Fruit fly (Drosophila melanogaster) Kc167 (cell line): ENCODE data around the gene CG42397.

Source experiments
- Myc ChIP-seq: fragments of >200 bp; optimal IDR thresholded peaks from 2 replicates; lab custom pipeline; 2017; ENCODE audit warnings: missing external identifiers
- Sin3A ChIP-seq: fragments of >200 bp; optimal IDR thresholded peaks from 2 replicates; lab custom pipeline; 2018; ENCODE audit warnings: missing external identifiers
- h ChIP-seq: fragments of >200 bp; optimal IDR thresholded peaks from 3 replicates; lab custom pipeline; 2018; ENCODE audit warnings: missing external identifiers
- insv ChIP-seq: fragments of >200 bp; optimal IDR thresholded peaks from 3 replicates; lab custom pipeline; 2018; ENCODE audit warnings: missing external identifiers
- psq ChIP-seq: fragments of >200 bp; optimal IDR thresholded peaks from 2 replicates; lab custom pipeline; 2017; ENCODE audit warnings: missing external identifiers
- ttk ChIP-seq: sonication (Bioruptor generic); optimal IDR thresholded peaks from 2 replicates; lab custom pipeline; 2017; ENCODE audit warnings: missing external identifiers

CG42397 gene

dm6 chr3L:11984606-11985005, 11.0 kb upstream of the CG42397 start, which contains the start of gene CG6938:
Gene CG6938, plus strand, starts transcription at chr3L:11984906.
- no peak for TF ChIP-seq psq (lab: Kevin White, UChicago)
- TF ChIP-seq insv (lab: Kevin White, UChicago), result no peak
- no peak for TF ChIP-seq ttk (lab: Kevin White, UChicago)
- TF ChIP-seq Sin3A (lab: Kevin White, UChicago), result no peak
- no peak for TF ChIP-seq Myc (lab: Kevin White, UChicago)
- TF ChIP-seq h (lab: Kevin White, UChicago), result no peak

- TF ChIP-seq h (lab: Kevin White, UChicago) (no peak), Myc (lab: Kevin White, UChicago) (no peak), psq (lab: Kevin White, UChicago) (no peak), ttk (lab: Kevin White, UChicago) (no peak), Sin3A (lab: Kevin White, UChicago) (no peak), insv (lab: Kevin White, UChicago) (no peak)
Measured at dm6 chr3L:11975811-11976210, 2.2 kb upstream of the CG42397 start, which contains the start of gene CG43896. Gene CG43896, plus strand, starts transcription at chr3L:11976111.

dm6 chr3L:11974605-11975004, 1.0 kb upstream of the CG42397 start, which contains the start of gene CG14125:
Gene CG14125, plus strand, starts transcription at chr3L:11974905.
- no peak for TF ChIP-seq psq (lab: Kevin White, UChicago)

DNA sequence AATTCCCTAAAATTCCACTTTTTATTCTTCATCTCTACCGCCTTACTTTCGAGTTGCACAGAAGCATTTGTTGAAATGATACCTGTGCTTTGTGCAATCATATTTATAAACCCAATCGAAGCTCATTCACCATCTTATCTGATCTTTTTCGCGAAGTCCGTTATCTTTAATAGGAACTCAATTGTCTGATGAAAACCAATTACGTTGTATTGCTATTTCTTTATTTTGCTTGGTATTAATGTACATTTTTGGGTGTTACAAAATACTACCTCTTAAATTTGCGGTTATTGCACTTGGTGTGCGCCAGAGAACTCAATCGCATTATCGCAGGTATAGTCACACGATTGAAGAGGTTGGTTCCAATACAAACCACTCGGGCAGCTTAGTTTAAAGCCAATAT, 711 bp downstream of the CG42397 start, which contains the start of gene Muc68E:
TSS of gene Muc68E (minus strand) at position 101 of the 400 bp plus-strand sequence.
- TF ChIP-seq psq (lab: Kevin White, UChicago) (no peak), ttk (lab: Kevin White, UChicago) (no peak), Myc (lab: Kevin White, UChicago) (no peak), insv (lab: Kevin White, UChicago) (no peak), Sin3A (lab: Kevin White, UChicago) (no peak), h (lab: Kevin White, UChicago) (no peak)

DNA sequence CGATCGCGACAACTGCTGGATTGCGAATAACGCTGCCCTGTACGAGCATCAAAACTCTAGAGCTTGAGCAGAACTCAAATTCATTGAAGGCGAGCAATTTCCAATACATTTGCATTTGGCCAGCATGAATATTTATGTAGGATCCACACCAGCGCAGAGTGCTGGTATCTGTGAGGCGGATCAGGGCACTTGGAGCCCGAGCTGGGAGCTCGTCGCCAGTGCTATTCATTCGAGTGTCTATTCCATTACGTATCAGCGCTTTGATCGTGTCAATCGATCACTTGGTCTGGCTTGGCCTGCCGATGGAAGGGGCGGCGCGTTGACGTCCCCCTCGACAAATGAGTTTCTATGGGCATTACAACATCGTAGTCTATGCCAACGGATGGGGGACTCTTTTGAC, 7.5 kb downstream of the CG42397 start, which contains the start of gene prc:
TSS of gene prc (minus strand) at position 28 of the 400 bp plus-strand sequence.
- TF ChIP-seq Sin3A (lab: Kevin White, UChicago) (no peak), insv (lab: Kevin White, UChicago) (no peak), Myc (lab: Kevin White, UChicago) (no peak)

dm6 chr3L:11957669-11958333, 15.8 kb downstream of the CG42397 start, which contains the start of the genes CG11570 and CG43294:
Gene CG11570, minus strand, starts transcription at chr3L:11957769.
Gene CG43294, plus strand, starts transcription at chr3L:11958283.
- no peak for TF ChIP-seq h (lab: Kevin White, UChicago)
- TF ChIP-seq psq (lab: Kevin White, UChicago), result no peak
- no peak for TF ChIP-seq insv (lab: Kevin White, UChicago)
- no peak for TF ChIP-seq Sin3A (lab: Kevin White, UChicago)
- TF ChIP-seq Myc (lab: Kevin White, UChicago), result no peak
- TF ChIP-seq ttk (lab: Kevin White, UChicago), result no peak

DNA sequence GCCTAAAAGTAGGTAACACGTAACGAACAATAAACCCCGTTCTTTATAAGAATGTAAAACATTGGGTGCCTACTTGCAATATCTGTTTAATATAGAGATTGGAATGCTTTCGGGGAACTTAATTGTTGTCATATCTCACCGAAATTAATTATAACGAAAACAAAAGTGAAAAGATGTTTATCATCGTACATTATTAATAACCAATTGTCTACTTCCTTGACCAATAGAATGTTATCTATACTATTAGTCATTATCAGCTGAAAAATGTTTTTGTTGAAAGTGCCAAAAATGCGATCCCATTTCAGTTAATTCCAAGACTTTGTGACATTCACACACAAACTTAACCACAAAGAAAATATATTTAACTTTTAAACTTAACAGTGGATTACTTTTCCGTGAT, 19.8 kb downstream of the CG42397 start, which contains the start of gene CG7248:
TSS of gene CG7248 (plus strand) at position 301 of the 400 bp plus-strand sequence.
- TF ChIP-seq Sin3A (lab: Kevin White, UChicago) (no peak), insv (lab: Kevin White, UChicago) (no peak), h (lab: Kevin White, UChicago) (no peak), Myc (lab: Kevin White, UChicago) (no peak), ttk (lab: Kevin White, UChicago) (no peak), psq (lab: Kevin White, UChicago) (no peak)

dm6 chr3L:11953217-11953616, 20.4 kb downstream of the CG42397 start, which contains the start of gene obst-G:
Gene obst-G, minus strand, starts transcription at chr3L:11953317.
- TF ChIP-seq h (lab: Kevin White, UChicago) (no peak), insv (lab: Kevin White, UChicago) (no peak), Sin3A (lab: Kevin White, UChicago) (no peak), ttk (lab: Kevin White, UChicago) (no peak)

DNA sequence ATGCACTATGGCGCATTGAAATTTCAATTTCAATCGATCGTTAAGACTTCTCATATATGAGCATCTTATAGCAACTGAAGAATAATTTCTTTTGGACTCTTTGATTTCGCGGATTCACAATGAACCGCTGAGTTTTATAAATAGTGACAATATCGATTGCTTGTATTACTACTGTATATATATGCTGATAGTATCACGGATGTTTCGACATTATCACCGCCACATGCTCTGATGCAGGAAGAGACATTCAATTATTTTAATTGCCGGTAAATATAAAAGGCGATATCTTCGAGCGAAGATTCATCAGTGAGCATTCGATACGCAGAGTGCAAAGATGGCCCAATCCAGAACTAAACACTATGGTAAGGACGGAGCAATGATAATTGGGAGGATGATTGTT, 24.1 kb downstream of the CG42397 start, which contains the start of gene CG17826:
TSS of gene CG17826 (plus strand) at position 301 of the 400 bp plus-strand sequence.
- TF ChIP-seq h (lab: Kevin White, UChicago), result no peak
- TF ChIP-seq psq (lab: Kevin White, UChicago), result no peak
- no peak for TF ChIP-seq ttk (lab: Kevin White, UChicago)
- no peak for TF ChIP-seq Sin3A (lab: Kevin White, UChicago)
- TF ChIP-seq insv (lab: Kevin White, UChicago), result no peak
- no peak for TF ChIP-seq Myc (lab: Kevin White, UChicago)

- no peak for TF ChIP-seq insv (lab: Kevin White, UChicago)
- no peak for TF ChIP-seq Sin3A (lab: Kevin White, UChicago)
- no peak for TF ChIP-seq h (lab: Kevin White, UChicago)
- TF ChIP-seq Myc (lab: Kevin White, UChicago), result no peak
- TF ChIP-seq ttk (lab: Kevin White, UChicago), result no peak
- no peak for TF ChIP-seq psq (lab: Kevin White, UChicago)
Measured at dm6 chr3L:11947357-11947756, 26.2 kb downstream of the CG42397 start, which contains the start of gene CG7252. Gene CG7252, plus strand, starts transcription at chr3L:11947675.

- TF ChIP-seq Sin3A (lab: Kevin White, UChicago), result no peak
- TF ChIP-seq psq (lab: Kevin White, UChicago), result no peak
- no peak for TF ChIP-seq insv (lab: Kevin White, UChicago)
- no peak for TF ChIP-seq Myc (lab: Kevin White, UChicago)
- no peak for TF ChIP-seq h (lab: Kevin White, UChicago)
- no peak for TF ChIP-seq ttk (lab: Kevin White, UChicago)
Measured at dm6 chr3L:11944752-11945151, 28.8 kb downstream of the CG42397 start, which contains the start of gene CG5883. Gene CG5883, minus strand, starts transcription at chr3L:11944852.
